Comparison of ENCODE assay signal across 6 worm cellular contexts in genomic region chrX:16339207-16339606, ce11.
TF ChIP-seq lines count a peak whose summit lies in the region.

No protein-coding gene starts in this region.

TF ChIP-seq in whole organism, L1 larva, 84 proteins besides CTCF, POLR2A, EP300 and RAD21:
- TF ChIP-seq hlh-17 (GFP tag; optimal IDR thresholded peaks at IDR 0.05; lab: Kevin White, UChicago; ENCODE audit: borderline replicate concordance) (no peak), unc-86 (tag; optimal IDR thresholded peaks at IDR 0.05; lab: Kevin White, UChicago) (peak; percentile 4), elt-3 (tag; optimal IDR thresholded peaks at IDR 0.05; lab: Kevin White, UChicago) (no peak), dsc-1 (tag; optimal IDR thresholded peaks at IDR 0.05; lab: Kevin White, UChicago) (peak; percentile 79), lin-14 (GFP tag; optimal IDR thresholded peaks at IDR 0.05; lab: Kevin White, UChicago) (peak; percentile 47)

TF ChIP-seq in whole organism, L2 larva, 48 proteins besides CTCF, POLR2A, EP300 and RAD21:
- TF ChIP-seq mdl-1 (tag; optimal IDR thresholded peaks at IDR 0.05; lab: Kevin White, UChicago) (peak in 1 of 2 experiments; percentile 52), C34F6.9 (tag; optimal IDR thresholded peaks at IDR 0.05; lab: Kevin White, UChicago) (peak; percentile 57), unc-55 (GFP tag; optimal IDR thresholded peaks at IDR 0.05; lab: Kevin White, UChicago) (peak; percentile 39), ztf-11 (tag; optimal IDR thresholded peaks at IDR 0.05; lab: Kevin White, UChicago) (no peak), nhr-11 (tag; optimal IDR thresholded peaks at IDR 0.05; lab: Kevin White, UChicago) (no peak), mbf-1 (tag; optimal IDR thresholded peaks at IDR 0.05; lab: Kevin White, UChicago) (no peak), lsy-2 (tag; optimal IDR thresholded peaks at IDR 0.05; lab: Kevin White, UChicago) (peak in 1 of 2 experiments; percentile 34), R02D3.7 (tag; optimal IDR thresholded peaks at IDR 0.05; lab: Kevin White, UChicago) (no peak), nhr-12 (tag; optimal IDR thresholded peaks at IDR 0.05; lab: Kevin White, UChicago) (no peak), sma-3 (GFP tag; optimal IDR thresholded peaks at IDR 0.05; lab: Kevin White, UChicago) (no peak), sma-9 (GFP tag; optimal IDR thresholded peaks at IDR 0.05; lab: Kevin White, UChicago) (peak; percentile 40), sma-9 (tag; optimal IDR thresholded peaks at IDR 0.05; lab: Kevin White, UChicago) (no peak), nhr-77 (tag; optimal IDR thresholded peaks at IDR 0.05; lab: Kevin White, UChicago) (no peak), gmeb-1 (tag; optimal IDR thresholded peaks at IDR 0.05; lab: Kevin White, UChicago) (no peak), crh-2 (tag; optimal IDR thresholded peaks at IDR 0.05; lab: Kevin White, UChicago) (peak; percentile 25), zag-1 (tag; optimal IDR thresholded peaks at IDR 0.05; lab: Kevin White, UChicago) (peak; percentile 20)

TF ChIP-seq in whole organism, L3 larva, 47 proteins besides CTCF, POLR2A, EP300 and RAD21 (continues in another document):
- no peak for TF ChIP-seq skn-1 (tag; optimal IDR thresholded peaks at IDR 0.05; lab: Kevin White, UChicago)
- no peak for TF ChIP-seq elt-3 (tag; optimal IDR thresholded peaks at IDR 0.05; lab: Kevin White, UChicago)
- TF ChIP-seq unc-62 (GFP tag; optimal IDR thresholded peaks at IDR 0.05; lab: Kevin White, UChicago): no peak
- no peak for TF ChIP-seq nhr-25 (tag; optimal IDR thresholded peaks at IDR 0.05; lab: Kevin White, UChicago)
- no peak for TF ChIP-seq ceh-16 (tag; optimal IDR thresholded peaks at IDR 0.05; lab: Kevin White, UChicago)
- no peak for TF ChIP-seq R02D3.7 (tag; optimal IDR thresholded peaks at IDR 0.05; lab: Kevin White, UChicago)
- TF ChIP-seq nhr-11 (tag; optimal IDR thresholded peaks at IDR 0.05; lab: Kevin White, UChicago): no peak
- TF ChIP-seq fos-1 (tag; optimal IDR thresholded peaks at IDR 0.05; lab: Kevin White, UChicago): no peak
- TF ChIP-seq egl-27 (tag; optimal IDR thresholded peaks at IDR 0.05; lab: Kevin White, UChicago): no peak
- no peak for TF ChIP-seq aly-2 (tag; optimal IDR thresholded peaks at IDR 0.05; lab: Kevin White, UChicago)
- peak; percentile 12 for TF ChIP-seq hmg-11 (tag; optimal IDR thresholded peaks at IDR 0.05; lab: Kevin White, UChicago)
- peak; percentile 50 for TF ChIP-seq nfya-1 (tag; optimal IDR thresholded peaks at IDR 0.05; lab: Kevin White, UChicago; ENCODE audit: insufficient read depth)
- no peak for TF ChIP-seq ZK546.5 (tag; optimal IDR thresholded peaks at IDR 0.05; lab: Kevin White, UChicago)
- peak; percentile 29 for TF ChIP-seq lin-39 (tag; optimal IDR thresholded peaks at IDR 0.05; lab: Kevin White, UChicago)
- no peak for TF ChIP-seq elt-1 (tag; optimal IDR thresholded peaks at IDR 0.05; lab: Kevin White, UChicago)
- TF ChIP-seq ceh-28 (tag; optimal IDR thresholded peaks at IDR 0.05; lab: Kevin White, UChicago): no peak
- TF ChIP-seq nhr-76 (tag; optimal IDR thresholded peaks at IDR 0.05; lab: Kevin White, UChicago): no peak
- no peak for TF ChIP-seq sea-2 (GFP tag; optimal IDR thresholded peaks at IDR 0.05; lab: Kevin White, UChicago)
- no peak for TF ChIP-seq nhr-237 (tag; optimal IDR thresholded peaks at IDR 0.05; lab: Kevin White, UChicago)

TF ChIP-seq in whole organism, L4 larva, 104 proteins besides CTCF, POLR2A, EP300 and RAD21:
- no peak for TF ChIP-seq pha-4 (GFP tag; IDR thresholded peaks at IDR 0.05; lab: Robert Waterston, UW)
- TF ChIP-seq pha-4 (tag; optimal IDR thresholded peaks at IDR 0.05; lab: Kevin White, UChicago): no peak
- peak; percentile 42 for TF ChIP-seq hlh-30 (tag; optimal IDR thresholded peaks at IDR 0.05; lab: Kevin White, UChicago; ENCODE audit: insufficient read depth)
- no peak for TF ChIP-seq nhr-41 (GFP tag; IDR thresholded peaks at IDR 0.05; lab: Robert Waterston, UW)
- TF ChIP-seq lsy-2 (tag; optimal IDR thresholded peaks at IDR 0.05; lab: Kevin White, UChicago): peak in 1 of 2 experiments; percentile 30
- peak; percentile 5 for TF ChIP-seq rbr-2 (tag; optimal IDR thresholded peaks at IDR 0.05; lab: Kevin White, UChicago)
- TF ChIP-seq mep-1 (tag; optimal IDR thresholded peaks at IDR 0.05; lab: Kevin White, UChicago): peak; percentile 27

TF ChIP-seq in whole organism, mixed stage, embryonic, 35 proteins besides CTCF, POLR2A, EP300 and RAD21:
- TF ChIP-seq ces-1 (GFP tag; optimal IDR thresholded peaks at IDR 0.05; lab: Kevin White, UChicago) (peak; percentile 7), ceh-83 (GFP tag; optimal IDR thresholded peaks at IDR 0.05; lab: Kevin White, UChicago) (no peak)
TF ChIP-seq in whole organism, mixed stage, embryonic: peak in this region for 1.

TF ChIP-seq in whole organism, young adult, 124 proteins besides CTCF, POLR2A, EP300 and RAD21:
- TF ChIP-seq attf-3 (GFP tag; conservative IDR thresholded peaks at IDR 0.05; lab: Robert Waterston, UW) (no peak), lin-40 (tag; optimal IDR thresholded peaks at IDR 0.05; lab: Kevin White, UChicago) (peak; percentile 4), cebp-1 (GFP tag; IDR thresholded peaks at IDR 0.05; lab: Robert Waterston, UW) (no peak), cebp-1 (tag; optimal IDR thresholded peaks at IDR 0.05; lab: Kevin White, UChicago) (peak; percentile 14), hsf-1 (GFP tag; IDR thresholded peaks at IDR 0.05; lab: Robert Waterston, UW) (no peak), madf-3 (GFP tag; IDR thresholded peaks at IDR 0.05; lab: Robert Waterston, UW) (no peak), F55B11.4 (tag; optimal IDR thresholded peaks at IDR 0.05; lab: Kevin White, UChicago; ENCODE audit: borderline replicate concordance, insufficient read depth) (no peak), zfh-2 (GFP tag; conservative IDR thresholded peaks at IDR 0.05; lab: Robert Waterston, UW) (peak; percentile 32; the same call in 1 of the 2 replicates), hlh-12 (tag; optimal IDR thresholded peaks at IDR 0.05; lab: Kevin White, UChicago) (no peak), ZK185.1 (tag; optimal IDR thresholded peaks at IDR 0.05; lab: Kevin White, UChicago; ENCODE audit: poor library complexity, severe bottlenecking) (no peak)
